Fruit fly (Drosophila melanogaster) whole organism, prepupa: Measurements from ENCODE around the gene cact.
A peak's percentile ranks its signal among the peaks of the same experiment; 100 is the strongest.

Experiments
- Blimp-1 ChIP-seq: fragments of 200-800 bp; sonication (Bioruptor generic); optimal IDR thresholded peaks from 3 replicates; lab custom pipeline; 2017; ENCODE audit warnings: missing biosample characterization, missing genetic modification characterization, mild to moderate bottlenecking, moderate library complexity, missing genetic modification reagents
- CG10631 ChIP-seq: fragments of 200-800 bp; sonication (Bioruptor generic); optimal IDR thresholded peaks from 2 replicates; lab custom pipeline; 2016; ENCODE audit warnings: missing biosample characterization, missing genetic modification characterization
- CG10669 ChIP-seq: fragments of 200-800 bp; sonication (Bioruptor generic); optimal IDR thresholded peaks from 3 replicates; lab custom pipeline; 2018; ENCODE audit warnings: missing biosample characterization, mild to moderate bottlenecking, missing genetic modification characterization, moderate library complexity
- CG11762 ChIP-seq: fragments of 200-800 bp; sonication (Bioruptor generic); optimal IDR thresholded peaks from 3 replicates; lab custom pipeline; 2016; ENCODE audit warnings: missing biosample characterization, missing genetic modification characterization; ENCODE audit not compliant: insufficient read depth
- CG11902 ChIP-seq: fragments of 200-800 bp; sonication (Bioruptor generic); optimal IDR thresholded peaks from 3 replicates; lab custom pipeline; 2016; ENCODE audit warnings: missing biosample characterization, missing genetic modification characterization
- CG1621 ChIP-seq: fragments of 200-800 bp; sonication (Bioruptor generic); optimal IDR thresholded peaks from 3 replicates; lab custom pipeline; 2018; ENCODE audit warnings: missing biosample characterization, mild to moderate bottlenecking, missing genetic modification characterization
- CG16779 ChIP-seq: fragments of 200-800 bp; sonication (Bioruptor generic); optimal IDR thresholded peaks from 3 replicates; lab custom pipeline; 2017; ENCODE audit warnings: missing biosample characterization, mild to moderate bottlenecking, missing genetic modification characterization
- CG3919 ChIP-seq: fragments of 200-800 bp; sonication (Bioruptor generic); optimal IDR thresholded peaks from 3 replicates; lab custom pipeline; 2016; ENCODE audit warnings: missing biosample characterization, missing genetic modification characterization
- CG4318 ChIP-seq: fragments of 200-800 bp; sonication (Bioruptor generic); optimal IDR thresholded peaks from 3 replicates; lab custom pipeline; 2017; ENCODE audit warnings: missing biosample characterization, mild to moderate bottlenecking, missing genetic modification characterization
- CG6276 ChIP-seq: fragments of 200-800 bp; sonication (Bioruptor generic); optimal IDR thresholded peaks from 2 replicates; lab custom pipeline; 2017; ENCODE audit warnings: missing biosample characterization, mild to moderate bottlenecking, missing genetic modification characterization
- CG6854 ChIP-seq: fragments of 200-800 bp; sonication (Bioruptor generic); optimal IDR thresholded peaks from 2 replicates; lab custom pipeline; 2017; ENCODE audit warnings: missing biosample characterization, mild to moderate bottlenecking, missing genetic modification characterization
- CG7368 ChIP-seq: fragments of 200-800 bp; sonication (Bioruptor generic); optimal IDR thresholded peaks from 3 replicates; lab custom pipeline; 2016; ENCODE audit warnings: missing biosample characterization, missing genetic modification characterization
- CG8119 ChIP-seq: fragments of 200-800 bp; sonication (Bioruptor generic); IDR thresholded peaks from 3 replicates; pipeline ENCODE4 v1.3.6; 2022; ENCODE audit warnings: missing biosample characterization, missing genetic modification characterization
- CG8319 ChIP-seq: fragments of 200-800 bp; sonication (Bioruptor generic); optimal IDR thresholded peaks from 3 replicates; lab custom pipeline; 2016; ENCODE audit warnings: missing biosample characterization, missing genetic modification characterization
- CG8632 ChIP-seq: fragments of 200-800 bp; sonication (Bioruptor generic); optimal IDR thresholded peaks from 3 replicates; lab custom pipeline; 2016; ENCODE audit warnings: missing biosample characterization, missing genetic modification characterization
- Eip78C ChIP-seq: fragments of 200-800 bp; sonication (Bioruptor generic); peaks from one replicate; lab custom pipeline; 2016; ENCODE audit warnings: missing biosample characterization, missing genetic modification characterization
- Eip93F ChIP-seq: fragments of 200-800 bp; sonication (Bioruptor generic); optimal IDR thresholded peaks from 2 replicates; lab custom pipeline; 2016; ENCODE audit warnings: missing biosample characterization, mild to moderate bottlenecking, missing genetic modification characterization
- Ets21C ChIP-seq: fragments of 200-800 bp; sonication (Bioruptor generic); optimal IDR thresholded peaks from 3 replicates; lab custom pipeline; 2016; ENCODE audit warnings: missing biosample characterization, missing genetic modification characterization
- Ets96B ChIP-seq: fragments of 200-800 bp; optimal IDR thresholded peaks from 2 replicates; lab custom pipeline; 2019; ENCODE audit warnings: missing biosample characterization, mild to moderate bottlenecking, missing genetic modification characterization, moderate library complexity
- Hr4 ChIP-seq: fragments of 200-800 bp; sonication (Bioruptor generic); optimal IDR thresholded peaks from 3 replicates; lab custom pipeline; 2016; ENCODE audit warnings: missing biosample characterization, missing genetic modification characterization
- Lpt ChIP-seq: fragments of 200-800 bp; sonication (Bioruptor generic); optimal IDR thresholded peaks from 3 replicates; lab custom pipeline; 2016; ENCODE audit warnings: missing biosample characterization, missing genetic modification characterization
- Met ChIP-seq: fragments of 200-800 bp; sonication (Bioruptor generic); optimal IDR thresholded peaks from 3 replicates; lab custom pipeline; 2016; ENCODE audit warnings: missing biosample characterization, missing genetic modification characterization
- OdsH ChIP-seq: fragments of 200-800 bp; sonication (Bioruptor generic); optimal IDR thresholded peaks from 3 replicates; lab custom pipeline; 2016; ENCODE audit warnings: missing biosample characterization, missing genetic modification characterization
- Sox15 ChIP-seq: fragments of 200-800 bp; sonication (Bioruptor generic); optimal IDR thresholded peaks from 3 replicates; lab custom pipeline; 2016; ENCODE audit warnings: missing biosample characterization, missing genetic modification characterization
- dac ChIP-seq: fragments of 200-800 bp; sonication (Bioruptor generic); optimal IDR thresholded peaks from 2 replicates; lab custom pipeline; 2017; ENCODE audit warnings: missing biosample characterization, mild to moderate bottlenecking, missing genetic modification characterization
- dsx ChIP-seq: fragments of 200-800 bp; optimal IDR thresholded peaks from 3 replicates; lab custom pipeline; 2019; ENCODE audit warnings: missing biosample characterization, mild to moderate bottlenecking, missing genetic modification characterization, moderate library complexity; ENCODE audit not compliant: poor library complexity, severe bottlenecking
- eg ChIP-seq: fragments of 200-800 bp; sonication (Bioruptor generic); IDR thresholded peaks from 3 replicates; pipeline ENCODE4 v1.3.6; 2022; ENCODE audit warnings: missing biosample characterization, missing genetic modification characterization
- fd59A ChIP-seq: fragments of 200-800 bp; sonication (Bioruptor generic); optimal IDR thresholded peaks from 2 replicates; lab custom pipeline; 2017; ENCODE audit warnings: missing biosample characterization, mild to moderate bottlenecking, missing genetic modification characterization, missing genetic modification reagents
- fd85E ChIP-seq: fragments of 200-800 bp; sonication (Bioruptor generic); optimal IDR thresholded peaks from 3 replicates; lab custom pipeline; 2016; ENCODE audit warnings: missing biosample characterization, missing genetic modification characterization
- fkh ChIP-seq: fragments of 200-800 bp; sonication (Bioruptor generic); optimal IDR thresholded peaks from 3 replicates; lab custom pipeline; 2017; ENCODE audit warnings: missing biosample characterization, mild to moderate bottlenecking, missing genetic modification characterization, moderate library complexity
- lz ChIP-seq: fragments of 200-800 bp; sonication (Bioruptor generic); optimal IDR thresholded peaks from 3 replicates; lab custom pipeline; 2016; ENCODE audit warnings: missing biosample characterization, missing genetic modification characterization
- net ChIP-seq: fragments of 200-800 bp; sonication (Bioruptor generic); optimal IDR thresholded peaks from 3 replicates; lab custom pipeline; 2016; ENCODE audit warnings: missing biosample characterization, missing genetic modification characterization
- ss ChIP-seq, 2 experiments: fragments of 200-800 bp; sonication (Bioruptor generic); optimal IDR thresholded peaks; 2 replicates in 1 of 2; 3 replicates in 1 of 2; lab custom pipeline; 2017 to 2018; ENCODE audit warnings: mild to moderate bottlenecking in 2 of 2, missing biosample characterization in 2 of 2, missing genetic modification characterization in 2 of 2, moderate library complexity in 1 of 2
- svp ChIP-seq: fragments of 200-800 bp; sonication (Bioruptor generic); peaks from one replicate; lab custom pipeline; 2016; ENCODE audit warnings: missing biosample characterization, missing genetic modification characterization
- topi ChIP-seq: fragments of 200-800 bp; sonication (Bioruptor generic); optimal IDR thresholded peaks from 3 replicates; lab custom pipeline; 2016; ENCODE audit warnings: missing biosample characterization, missing genetic modification characterization
- vri ChIP-seq: fragments of 200-800 bp; sonication (Bioruptor generic); optimal IDR thresholded peaks from 3 replicates; lab custom pipeline; 2016; ENCODE audit warnings: missing biosample characterization, mild to moderate bottlenecking, missing genetic modification characterization

cact gene

dm6 chr2L:16323544-16323943 is 2.5 kb downstream of the cact start:
- TF ChIP-seq CG4318 (GFP tag; lab: Kevin White, UChicago): no peak
- no peak for TF ChIP-seq fkh
- TF ChIP-seq Ets96B (tag; lab: Kevin White, UChicago): no peak
- no peak for TF ChIP-seq CG10669 (GFP tag; lab: Kevin White, UChicago)
- TF ChIP-seq eg (GFP tag; lab: Robert Waterston, UW): 0 out of 3 replicates have a peak, but pooled peaks have one; percentile 8
- TF ChIP-seq CG6854: peak; percentile 29

- TF ChIP-seq fd85E (GFP tag; lab: Kevin White, UChicago) (no peak), Met (GFP tag; lab: Kevin White, UChicago) (no peak), eg (GFP tag; lab: Robert Waterston, UW) (no peak), lz (GFP tag; lab: Kevin White, UChicago) (no peak), Blimp-1 (GFP tag; lab: Kevin White, UChicago) (no peak), fd59A (no peak), CG1621 (tag; lab: Kevin White, UChicago) (no peak), vri (GFP tag; lab: Kevin White, UChicago) (peak; percentile 10), svp (GFP tag; lab: Kevin White, UChicago) (peak; percentile 0), CG8632 (no peak), Sox15 (GFP tag; lab: Kevin White, UChicago) (no peak), Ets21C (GFP tag; lab: Kevin White, UChicago) (no peak), OdsH (GFP tag; lab: Kevin White, UChicago) (no peak), CG10669 (GFP tag; lab: Kevin White, UChicago) (no peak), Eip78C (GFP tag; lab: Kevin White, UChicago) (peak; percentile 55), CG10631 (GFP tag; lab: Kevin White, UChicago) (no peak), ss (GFP tag; optimal IDR thresholded peaks at IDR 0.05; lab: Kevin White, UChicago) (no peak), CG8119 (GFP tag; lab: Robert Waterston, UW) (no peak)
These were observed 4.0 kb downstream of the cact start for dm6 chr2L:16321872-16322631.

- TF ChIP-seq Lpt (GFP tag; lab: Kevin White, UChicago) (no peak), dsx (peak; percentile 18)
These were observed 4.8 kb downstream of the cact start for dm6 chr2L:16321209-16321608.

- peak in 1 of 2 experiments; percentile 59 for TF ChIP-seq ss (GFP tag; optimal IDR thresholded peaks at IDR 0.05; lab: Kevin White, UChicago)
- no peak for TF ChIP-seq CG11762 (GFP tag; lab: Kevin White, UChicago)
These were observed 5.6 kb downstream of the cact start for dm6 chr2L:16320428-16320827.

- TF ChIP-seq svp (GFP tag; lab: Kevin White, UChicago) (peak; percentile 75), topi (GFP tag; lab: Kevin White, UChicago) (no peak), CG7368 (GFP tag; lab: Kevin White, UChicago) (no peak), Hr4 (GFP tag; lab: Kevin White, UChicago) (no peak), CG16779 (tag; lab: Kevin White, UChicago) (peak; percentile 3), CG3919 (GFP tag; lab: Kevin White, UChicago) (no peak), Eip93F (GFP tag; lab: Kevin White, UChicago) (no peak), vri (GFP tag; lab: Kevin White, UChicago) (peak; percentile 67), fkh (peak; percentile 38), CG8319 (GFP tag; lab: Kevin White, UChicago) (no peak), dac (GFP tag; lab: Kevin White, UChicago) (no peak), CG11902 (no peak), CG6276 (no peak), net (GFP tag; lab: Kevin White, UChicago) (no peak)
- TF ChIP-seq, all 60 proteins: peak for 4
These were observed 6.3 kb downstream of the cact start for dm6 chr2L:16319743-16320142.
